Worm (Caenorhabditis elegans): Measurements from ENCODE around the gene H34I24.2.

H34I24.2 gene

ce11 chrIII:2805084-2805483 lies 36.8 kb upstream of the H34I24.2 start, which contains the start of gene Y71H2AM.3:
TSS of gene Y71H2AM.3 (plus strand) at chrIII:2805430.
- TF ChIP-seq nhr-237 (tag; optimal IDR thresholded peaks at IDR 0.05) (peak; percentile 35), lsy-2 (tag; optimal IDR thresholded peaks at IDR 0.05) (peak; percentile 1), mls-2 (tag; optimal IDR thresholded peaks at IDR 0.05) (no peak), tbx-8 (GFP tag; optimal IDR thresholded peaks at IDR 0.05) (no peak), bed-3 (GFP tag; optimal IDR thresholded peaks at IDR 0.05) (no peak), ces-1 (GFP tag; optimal IDR thresholded peaks at IDR 0.05) (peak; percentile 66), nhr-12 (tag; optimal IDR thresholded peaks at IDR 0.05) (no peak), unc-39 (tag; optimal IDR thresholded peaks at IDR 0.05) (no peak)

ce11 chrIII:2811410-2811809 lies 30.4 kb upstream of the H34I24.2 start:
- no peak for TF ChIP-seq blmp-1 (tag; optimal IDR thresholded peaks at IDR 0.05)
- TF ChIP-seq cnd-1 (tag; optimal IDR thresholded peaks at IDR 0.05) = no peak
- no peak for TF ChIP-seq hlh-1 (tag; optimal IDR thresholded peaks at IDR 0.05)
- no peak for TF ChIP-seq M03D4.4 (tag; optimal IDR thresholded peaks at IDR 0.05)
- no peak for TF ChIP-seq drap-1 (GFP tag; optimal IDR thresholded peaks at IDR 0.05)
- TF ChIP-seq lsy-2 (tag; optimal IDR thresholded peaks at IDR 0.05) = no peak
- no peak for TF ChIP-seq elt-1 (tag; optimal IDR thresholded peaks at IDR 0.05; ENCODE audit: borderline replicate concordance, insufficient read depth)
- no peak for TF ChIP-seq lin-32 (GFP tag; optimal IDR thresholded peaks at IDR 0.05)
- TF ChIP-seq bed-3 (GFP tag; optimal IDR thresholded peaks at IDR 0.05) = no peak
- TF ChIP-seq ceh-43 (GFP tag; optimal IDR thresholded peaks at IDR 0.05) = no peak
- TF ChIP-seq tbx-8 (GFP tag; optimal IDR thresholded peaks at IDR 0.05) = no peak
- TF ChIP-seq sptf-1 (tag; optimal IDR thresholded peaks at IDR 0.05) = no peak
- TF ChIP-seq ham-2 (GFP tag; optimal IDR thresholded peaks at IDR 0.05) = no peak
- TF ChIP-seq pha-4 (tag; optimal IDR thresholded peaks at IDR 0.05) = no peak
- TF ChIP-seq mab-5 (tag; optimal IDR thresholded peaks at IDR 0.05) = no peak
- TF ChIP-seq nhr-237 (tag; optimal IDR thresholded peaks at IDR 0.05) = no peak
- no peak for TF ChIP-seq nhr-2 (tag; optimal IDR thresholded peaks at IDR 0.05)
- no peak for TF ChIP-seq nhr-12 (tag; optimal IDR thresholded peaks at IDR 0.05)

ce11 chrIII:2814919-2815554 lies 26.8 kb upstream of the H34I24.2 start, which contains the start of gene tufm-1:
TSS of gene tufm-1 (minus strand) at chrIII:2814969.
- no peak for TF ChIP-seq hlh-1 (tag; optimal IDR thresholded peaks at IDR 0.05)
- TF ChIP-seq lin-13 (tag; optimal IDR thresholded peaks at IDR 0.05) = peak; percentile 64
- TF ChIP-seq ces-1 (GFP tag; optimal IDR thresholded peaks at IDR 0.05) = peak; percentile 84
- TF ChIP-seq nhr-237 (tag; optimal IDR thresholded peaks at IDR 0.05) = peak; percentile 47
- peak; percentile 64 for TF ChIP-seq mep-1 (tag; optimal IDR thresholded peaks at IDR 0.05)
- TF ChIP-seq mls-2 (tag; optimal IDR thresholded peaks at IDR 0.05) = no peak
- peak; percentile 94 for TF ChIP-seq lsy-2 (tag; optimal IDR thresholded peaks at IDR 0.05)
- TF ChIP-seq tbx-8 (GFP tag; optimal IDR thresholded peaks at IDR 0.05) = no peak
- TF ChIP-seq ceh-39 (tag; optimal IDR thresholded peaks at IDR 0.05) = no peak

DNA sequence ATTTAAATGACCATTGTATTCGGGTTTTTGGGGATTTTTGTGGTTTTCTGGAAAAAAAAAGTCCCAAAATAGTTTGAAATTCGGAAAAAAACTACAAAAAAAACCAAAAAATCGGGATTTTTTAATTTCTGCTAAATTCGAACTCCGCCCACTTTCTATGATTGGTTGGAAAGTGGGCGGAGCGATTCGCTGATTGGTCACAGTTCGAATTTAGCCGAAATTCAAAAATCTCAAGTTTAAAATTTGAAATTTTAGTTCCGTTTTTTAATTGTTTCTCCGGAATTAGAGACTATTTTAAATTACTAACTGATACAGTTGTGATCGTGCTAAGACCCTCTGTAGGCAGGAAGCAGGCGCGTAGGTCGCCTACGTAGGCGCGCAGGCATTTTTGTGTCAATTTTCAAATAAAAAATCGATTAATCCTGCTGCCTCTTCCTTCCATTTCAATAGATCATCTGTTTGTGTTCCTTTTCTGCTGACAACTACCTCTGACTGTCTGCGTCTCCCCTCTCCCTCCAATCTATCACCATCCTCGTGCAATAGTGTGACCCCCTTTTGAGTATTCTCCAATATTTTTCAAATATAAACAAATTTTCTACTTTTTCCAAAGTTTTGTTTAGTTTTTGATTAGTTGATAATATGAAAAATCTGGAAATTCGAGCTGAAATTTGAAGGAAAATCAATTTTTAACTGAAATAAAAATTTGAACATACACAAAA lies 25.5 kb upstream of the H34I24.2 start:
- TF ChIP-seq nhr-28 (tag; optimal IDR thresholded peaks at IDR 0.05) = no peak
- no peak for TF ChIP-seq snpc-4 (tag; optimal IDR thresholded peaks at IDR 0.05)
- no peak for TF ChIP-seq nhr-76 (tag; optimal IDR thresholded peaks at IDR 0.05)
- no peak for TF ChIP-seq mls-2 (tag; optimal IDR thresholded peaks at IDR 0.05)
- no peak for TF ChIP-seq ces-1 (GFP tag; optimal IDR thresholded peaks at IDR 0.05)
- no peak for TF ChIP-seq mep-1 (tag; optimal IDR thresholded peaks at IDR 0.05)
- TF ChIP-seq bed-3 (GFP tag; optimal IDR thresholded peaks at IDR 0.05) = no peak
- no peak for TF ChIP-seq hlh-1 (tag; optimal IDR thresholded peaks at IDR 0.05)
- no peak for TF ChIP-seq pha-4 (tag; optimal IDR thresholded peaks at IDR 0.05)
- no peak for TF ChIP-seq mab-5 (tag; optimal IDR thresholded peaks at IDR 0.05)
- no peak for TF ChIP-seq drap-1 (GFP tag; optimal IDR thresholded peaks at IDR 0.05)
- no peak for TF ChIP-seq elt-1 (tag; optimal IDR thresholded peaks at IDR 0.05; ENCODE audit: borderline replicate concordance, insufficient read depth)
- TF ChIP-seq sem-2 (GFP tag; optimal IDR thresholded peaks at IDR 0.05) = no peak
- TF ChIP-seq ceh-39 (tag; optimal IDR thresholded peaks at IDR 0.05) = no peak
- no peak for TF ChIP-seq tbx-8 (GFP tag; optimal IDR thresholded peaks at IDR 0.05)
- no peak for TF ChIP-seq nhr-237 (tag; optimal IDR thresholded peaks at IDR 0.05)
- no peak for TF ChIP-seq blmp-1 (tag; optimal IDR thresholded peaks at IDR 0.05)

- TF ChIP-seq ces-1 (GFP tag; optimal IDR thresholded peaks at IDR 0.05) = no peak
- TF ChIP-seq mab-5 (tag; optimal IDR thresholded peaks at IDR 0.05) = no peak
- TF ChIP-seq unc-120 (tag; optimal IDR thresholded peaks at IDR 0.05; ENCODE audit: poor library complexity, severe bottlenecking) = no peak
- no peak for TF ChIP-seq nhr-237 (tag; optimal IDR thresholded peaks at IDR 0.05)
- TF ChIP-seq mls-2 (tag; optimal IDR thresholded peaks at IDR 0.05) = no peak
- no peak for TF ChIP-seq lsy-2 (tag; optimal IDR thresholded peaks at IDR 0.05)
- TF ChIP-seq zip-8 (tag; optimal IDR thresholded peaks at IDR 0.05) = no peak
- TF ChIP-seq hlh-1 (tag; optimal IDR thresholded peaks at IDR 0.05) = no peak
- TF ChIP-seq cnd-1 (tag; optimal IDR thresholded peaks at IDR 0.05) = no peak
- TF ChIP-seq M03D4.4 (tag; optimal IDR thresholded peaks at IDR 0.05) = no peak
- no peak for TF ChIP-seq drap-1 (GFP tag; optimal IDR thresholded peaks at IDR 0.05)
- TF ChIP-seq ztf-11 (tag; optimal IDR thresholded peaks at IDR 0.05) = no peak
- TF ChIP-seq bed-3 (GFP tag; optimal IDR thresholded peaks at IDR 0.05) = no peak
- TF ChIP-seq nhr-2 (tag; optimal IDR thresholded peaks at IDR 0.05) = no peak
- TF ChIP-seq sptf-1 (tag; optimal IDR thresholded peaks at IDR 0.05) = no peak
- TF ChIP-seq ceh-39 (tag; optimal IDR thresholded peaks at IDR 0.05) = no peak
Observed at ce11 chrIII:2817847-2818246, 24.0 kb upstream of the H34I24.2 start.

All from whole organism, mixed stage, embryonic.